Fruit fly (Drosophila melanogaster) whole organism, embryonic: ENCODE measurements around the gene Mlc-c.
A peak's percentile ranks its signal among the peaks of the same experiment; 100 is the strongest.

Experiments
- Adf1 ChIP-seq: fragments of 200-800 bp; sonication (Bioruptor generic); IDR thresholded peaks from 2 replicates; pipeline ENCODE4 v1.3.6; 2022; ENCODE audit warnings: missing biosample characterization, missing genetic modification characterization
- Asciz ChIP-seq: fragments of 200-800 bp; sonication (Bioruptor generic); optimal IDR thresholded peaks from 2 replicates; lab custom pipeline; 2017; ENCODE audit warnings: missing biosample characterization, mild to moderate bottlenecking, missing genetic modification characterization, missing genetic modification reagents
- Atf6 ChIP-seq: fragments of 200-800 bp; sonication (Bioruptor generic); IDR thresholded peaks from 2 replicates; pipeline ENCODE4 v1.3.6; 2022; ENCODE audit warnings: missing biosample characterization, missing genetic modification characterization
- Blimp-1 ChIP-seq: fragments of 200-800 bp; sonication (Bioruptor generic); optimal IDR thresholded peaks from 3 replicates; lab custom pipeline; 2018; ENCODE audit warnings: missing biosample characterization, missing genetic modification characterization, mild to moderate bottlenecking, moderate library complexity, missing genetic modification reagents
- CG1233 ChIP-seq: fragments of 200-800 bp; sonication (Bioruptor generic); optimal IDR thresholded peaks from 4 replicates; lab custom pipeline; 2018; ENCODE audit warnings: missing biosample characterization, mild to moderate bottlenecking, missing genetic modification characterization
- CG14710 ChIP-seq: fragments of 200-800 bp; sonication (Bioruptor generic); optimal IDR thresholded peaks from 3 replicates; lab custom pipeline; 2019; ENCODE audit warnings: missing biosample characterization, mild to moderate bottlenecking, missing genetic modification characterization, moderate library complexity
- CG15601 ChIP-seq: fragments of 200-800 bp; sonication (Bioruptor generic); optimal IDR thresholded peaks from 3 replicates; lab custom pipeline; 2019; ENCODE audit warnings: missing biosample characterization, mild to moderate bottlenecking, missing genetic modification characterization, moderate library complexity
- CG16779 ChIP-seq: fragments of 200-800 bp; sonication (Bioruptor generic); IDR thresholded peaks from 2 replicates; pipeline ENCODE4 v1.3.6; 2022; ENCODE audit warnings: missing biosample characterization, missing genetic modification characterization
- CG17361 ChIP-seq: fragments of 200-800 bp; sonication (Bioruptor generic); IDR thresholded peaks from 3 replicates; pipeline ENCODE4 v1.3.6; 2022; ENCODE audit warnings: missing biosample characterization, missing genetic modification characterization
- CG18011 ChIP-seq: fragments of 200-800 bp; sonication (Bioruptor generic); optimal IDR thresholded peaks from 2 replicates; lab custom pipeline; 2017; ENCODE audit warnings: missing biosample characterization, missing genetic modification characterization, mild to moderate bottlenecking, moderate library complexity, missing genotype
- CG2116 ChIP-seq: fragments of 200-800 bp; sonication (Bioruptor generic); optimal IDR thresholded peaks from 3 replicates; lab custom pipeline; 2018; ENCODE audit warnings: missing biosample characterization, mild to moderate bottlenecking, missing genetic modification characterization
- CG2875 ChIP-seq: fragments of 200-800 bp; sonication (Bioruptor generic); optimal IDR thresholded peaks from 2 replicates; lab custom pipeline; 2017; ENCODE audit warnings: missing biosample characterization, mild to moderate bottlenecking, missing genetic modification characterization, missing genetic modification reagents
- CG30020 ChIP-seq: fragments of 200-800 bp; optimal IDR thresholded peaks from 2 replicates; lab custom pipeline; 2019; ENCODE audit warnings: missing biosample characterization, mild to moderate bottlenecking, missing genetic modification characterization, moderate library complexity
- CG31388 ChIP-seq: fragments of 200-800 bp; sonication (Bioruptor generic); optimal IDR thresholded peaks from 2 replicates; lab custom pipeline; 2016; ENCODE audit warnings: missing biosample characterization, missing genetic modification characterization
- CG4282 ChIP-seq: fragments of 200-800 bp; sonication (Bioruptor generic); optimal IDR thresholded peaks from 2 replicates; lab custom pipeline; 2016; ENCODE audit warnings: missing biosample characterization, missing genetic modification characterization
- CG5180 ChIP-seq: fragments of 200-800 bp; sonication (Bioruptor generic); optimal IDR thresholded peaks from 3 replicates; lab custom pipeline; 2017; ENCODE audit warnings: missing biosample characterization, missing genetic modification characterization, mild to moderate bottlenecking, moderate library complexity, missing genetic modification reagents
- CG6175 ChIP-seq: fragments of 200-800 bp; sonication (Bioruptor generic); IDR thresholded peaks from 3 replicates; pipeline ENCODE4 v1.3.6; 2022; ENCODE audit warnings: missing biosample characterization, missing genetic modification characterization
- CG7556 ChIP-seq: fragments of 200-800 bp; sonication (Bioruptor generic); optimal IDR thresholded peaks from 2 replicates; lab custom pipeline; 2017; ENCODE audit warnings: missing biosample characterization, mild to moderate bottlenecking, missing genetic modification characterization
- CG8944 ChIP-seq: fragments of 200-800 bp; sonication (Bioruptor generic); optimal IDR thresholded peaks from 3 replicates; lab custom pipeline; 2016; ENCODE audit warnings: missing biosample characterization, missing genetic modification characterization
- CG9437 ChIP-seq: fragments of 200-800 bp; sonication (Bioruptor generic); optimal IDR thresholded peaks from 2 replicates; lab custom pipeline; 2018; ENCODE audit warnings: missing biosample characterization, mild to moderate bottlenecking, missing genetic modification characterization
- Fer2 ChIP-seq: fragments of 200-800 bp; sonication (Bioruptor generic); optimal IDR thresholded peaks from 2 replicates; lab custom pipeline; 2018; ENCODE audit warnings: missing biosample characterization, mild to moderate bottlenecking, missing genetic modification characterization, moderate library complexity
- Fer3 ChIP-seq: fragments of 200-800 bp; sonication (Bioruptor generic); optimal IDR thresholded peaks from 2 replicates; lab custom pipeline; 2018; ENCODE audit warnings: missing biosample characterization, mild to moderate bottlenecking, missing genetic modification characterization, moderate library complexity
- H2.0 ChIP-seq: fragments of 200-800 bp; sonication (Bioruptor generic); IDR thresholded peaks from 2 replicates; pipeline ENCODE4 v1.3.6; 2022; ENCODE audit warnings: missing biosample characterization, missing genetic modification characterization
- HLH3B ChIP-seq: fragments of 200-800 bp; sonication (Bioruptor generic); IDR thresholded peaks from 2 replicates; pipeline ENCODE4 v1.3.6; 2022; ENCODE audit warnings: missing biosample characterization, missing genetic modification characterization
- HmgD ChIP-seq: fragments of 200-800 bp; sonication (Bioruptor generic); optimal IDR thresholded peaks from 3 replicates; lab custom pipeline; 2016; ENCODE audit warnings: missing biosample characterization, missing genetic modification characterization
- Hr51 ChIP-seq, 2 experiments: fragments of 200-800 bp; sonication (Bioruptor generic); optimal IDR thresholded peaks; 2 replicates in 1 of 2; 3 replicates in 1 of 2; lab custom pipeline; 2016 to 2018; ENCODE audit warnings: missing biosample characterization in 2 of 2, missing genetic modification characterization in 2 of 2, mild to moderate bottlenecking in 1 of 2, moderate library complexity in 1 of 2
- Med ChIP-seq: fragments of 200-800 bp; sonication (Bioruptor generic); peaks from one replicate; lab custom pipeline; 2016; ENCODE audit warnings: missing biosample characterization, missing genetic modification characterization, mild to moderate bottlenecking, inconsistent platforms, moderate library complexity
- Oli ChIP-seq: fragments of 200-800 bp; sonication (Bioruptor generic); optimal IDR thresholded peaks from 2 replicates; lab custom pipeline; 2018; ENCODE audit warnings: missing biosample characterization, mild to moderate bottlenecking, missing genetic modification characterization, moderate library complexity
- Scr ChIP-seq: fragments of 200-800 bp; sonication (Bioruptor generic); IDR thresholded peaks from 2 replicates; pipeline ENCODE4 v1.3.6; 2022; ENCODE audit warnings: missing biosample characterization, missing genetic modification characterization; ENCODE audit not compliant: partially characterized antibody
- Sry-δ ChIP-seq: fragments of 200-800 bp; sonication (Bioruptor generic); optimal IDR thresholded peaks from 2 replicates; lab custom pipeline; 2016; ENCODE audit warnings: missing biosample characterization, missing genetic modification characterization
- az2 ChIP-seq: fragments of 200-800 bp; sonication (Bioruptor generic); optimal IDR thresholded peaks from 3 replicates; lab custom pipeline; 2016; ENCODE audit warnings: missing biosample characterization, missing genetic modification characterization
- bbx ChIP-seq: fragments of 200-800 bp; sonication (Bioruptor generic); IDR thresholded peaks from 2 replicates; pipeline ENCODE4 v1.3.6; 2022; ENCODE audit warnings: missing biosample characterization, missing genetic modification characterization; ENCODE audit not compliant: partially characterized antibody
- bigmax ChIP-seq: fragments of 200-800 bp; sonication (Bioruptor generic); optimal IDR thresholded peaks from 2 replicates; lab custom pipeline; 2018; ENCODE audit warnings: missing biosample characterization, mild to moderate bottlenecking, missing genetic modification characterization
- chm ChIP-seq: fragments of 200-800 bp; sonication (Bioruptor generic); IDR thresholded peaks from 2 replicates; pipeline ENCODE4 v1.3.6; 2022; ENCODE audit warnings: missing biosample characterization, missing genetic modification characterization
- ci ChIP-seq: fragments of 200-800 bp; sonication (Bioruptor generic); IDR thresholded peaks from 3 replicates; pipeline ENCODE4 v1.3.6; 2022; ENCODE audit warnings: missing biosample characterization, missing genetic modification characterization
- dm ChIP-seq: fragments of 200-800 bp; sonication (Bioruptor generic); optimal IDR thresholded peaks from 3 replicates; lab custom pipeline; 2016; ENCODE audit warnings: missing biosample characterization, missing genetic modification characterization
- ems ChIP-seq: fragments of 200-800 bp; sonication (Bioruptor generic); optimal IDR thresholded peaks from 3 replicates; lab custom pipeline; 2016; ENCODE audit warnings: missing biosample characterization, missing genetic modification characterization
- eve ChIP-seq, 2 experiments: fragments of >200 bp; optimal IDR thresholded peaks; 2 replicates each; lab custom pipeline; 2017; ENCODE audit warnings: missing biosample characterization in 2 of 2, missing genetic modification characterization in 2 of 2
- exex ChIP-seq: fragments of 200-800 bp; sonication (Bioruptor generic); optimal IDR thresholded peaks from 4 replicates; lab custom pipeline; 2018; ENCODE audit warnings: missing biosample characterization, mild to moderate bottlenecking, missing genetic modification characterization, moderate library complexity
- fd96Cb ChIP-seq: fragments of 200-800 bp; sonication (Bioruptor generic); optimal IDR thresholded peaks from 2 replicates; lab custom pipeline; 2018; ENCODE audit warnings: missing biosample characterization, mild to moderate bottlenecking, missing genetic modification characterization, moderate library complexity
- h ChIP-seq: fragments of >200 bp; optimal IDR thresholded peaks from 2 replicates; lab custom pipeline; 2017
- hkb ChIP-seq, 2 experiments: fragments of 200-800 bp in 1 of 2; fragments of >200 bp in 1 of 2; sonication (Bioruptor generic) in 1 of 2; IDR thresholded peaks in 1 of 2; optimal IDR thresholded peaks in 1 of 2; 2 replicates each; pipeline versions ENCODE4 v1.3.6 to Lab custom; 2017 to 2022; ENCODE audit warnings: missing biosample characterization in 1 of 2, missing genetic modification characterization in 1 of 2
- ind ChIP-seq: fragments of 200-800 bp; sonication (Bioruptor generic); optimal IDR thresholded peaks from 3 replicates; lab custom pipeline; 2016; ENCODE audit warnings: missing biosample characterization, missing genetic modification characterization
- nerfin-2 ChIP-seq: fragments of 200-800 bp; sonication (Bioruptor generic); IDR thresholded peaks from 2 replicates; pipeline ENCODE4 v1.3.6; 2022; ENCODE audit warnings: missing biosample characterization, missing genetic modification characterization; ENCODE audit not compliant: partially characterized antibody
- odd ChIP-seq: fragments of 200-800 bp; sonication (Bioruptor generic); optimal IDR thresholded peaks from 2 replicates; lab custom pipeline; 2017; ENCODE audit warnings: missing biosample characterization, mild to moderate bottlenecking, missing genetic modification characterization
- sisA ChIP-seq: fragments of 200-800 bp; sonication (Bioruptor generic); IDR thresholded peaks from 2 replicates; pipeline ENCODE4 v1.3.6; 2022; ENCODE audit warnings: missing biosample characterization, missing genetic modification characterization
- tna ChIP-seq: fragments of 200-800 bp; sonication (Bioruptor generic); IDR thresholded peaks from 2 replicates; pipeline ENCODE4 v1.3.6; 2022; ENCODE audit warnings: missing biosample characterization, missing genetic modification characterization; ENCODE audit not compliant: partially characterized antibody
- vvl ChIP-seq: fragments of 200-800 bp; sonication (Bioruptor generic); IDR thresholded peaks from 2 replicates; pipeline ENCODE4 v1.3.6; 2022; ENCODE audit warnings: missing biosample characterization, missing genetic modification characterization
- zfh1 ChIP-seq: fragments of 200-800 bp; sonication (Bioruptor generic); IDR thresholded peaks from 3 replicates; pipeline ENCODE4 v1.3.6; 2022; ENCODE audit warnings: missing biosample characterization, missing genetic modification characterization
- zfh2 ChIP-seq: fragments of 200-800 bp; sonication (Bioruptor generic); optimal IDR thresholded peaks from 2 replicates; lab custom pipeline; 2016; ENCODE audit warnings: missing biosample characterization, missing genetic modification characterization

Mlc-c gene

DNA sequence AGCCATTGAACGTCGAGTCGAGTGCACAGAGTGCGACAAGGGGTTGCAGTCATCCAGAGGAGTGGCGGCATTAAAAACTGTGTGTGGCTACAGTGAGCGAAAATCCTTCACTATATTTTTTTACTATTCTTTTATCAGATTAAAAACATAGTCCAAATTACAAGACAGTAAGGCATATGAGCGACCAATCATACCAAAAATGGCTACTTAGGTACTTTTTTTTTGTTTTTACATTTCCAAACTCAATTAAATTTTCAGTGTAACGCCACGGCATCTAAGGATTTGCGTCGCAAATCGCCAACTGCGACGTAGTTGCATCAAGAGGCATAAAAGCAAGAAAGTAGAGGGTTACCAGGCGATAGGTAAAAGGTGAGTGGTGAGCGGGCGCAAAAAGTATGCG is 16.7 kb upstream of the Mlc-c start (continued):
- no peak for TF ChIP-seq CG1233 (GFP tag; lab: Kevin White, UChicago)
- TF ChIP-seq hkb (optimal IDR thresholded peaks at IDR 0.05; lab: Kevin White, UChicago), result no peak
- TF ChIP-seq hkb (GFP tag; IDR thresholded peaks at IDR 0.05; lab: Robert Waterston, UW), result peak; percentile 61
- TF ChIP-seq bbx (GFP tag; lab: Robert Waterston, UW), result no peak
- TF ChIP-seq HLH3B, result peak; percentile 38; the same call in 1 of the 2 replicates
- TF ChIP-seq CG14710 (tag; lab: Kevin White, UChicago), result peak; percentile 46
- peak; percentile 69 for TF ChIP-seq sisA
- no peak for TF ChIP-seq nerfin-2
- no peak for TF ChIP-seq CG31388 (GFP tag; lab: Kevin White, UChicago)
- TF ChIP-seq dm, result no peak
- TF ChIP-seq CG9437 (GFP tag; lab: Kevin White, UChicago), result no peak
- TF ChIP-seq fd96Cb, result peak; percentile 59
- no peak for TF ChIP-seq Adf1
- TF ChIP-seq CG30020 (tag; lab: Kevin White, UChicago), result no peak
- TF ChIP-seq odd (GFP tag; lab: Kevin White, UChicago), result no peak
- TF ChIP-seq CG6175 (GFP tag; lab: Robert Waterston, UW), result no peak
- no peak for TF ChIP-seq eve (GFP tag; optimal IDR thresholded peaks at IDR 0.05; lab: Kevin White, UChicago)
- TF ChIP-seq h, result no peak
- TF ChIP-seq ems, result peak; percentile 16
- TF ChIP-seq tna, result no peak
- TF ChIP-seq CG16779, result no peak
- peak; percentile 13 for TF ChIP-seq Asciz (GFP tag; lab: Kevin White, UChicago)
- TF ChIP-seq CG2875 (GFP tag; lab: Kevin White, UChicago), result peak; percentile 38
- peak; percentile 37 for TF ChIP-seq CG15601 (tag; lab: Kevin White, UChicago)
- TF ChIP-seq Blimp-1 (GFP tag; lab: Kevin White, UChicago), result peak; percentile 59
- peak; percentile 26 for TF ChIP-seq CG8944
- TF ChIP-seq CG2116 (GFP tag; lab: Kevin White, UChicago), result no peak
- TF ChIP-seq vvl, result peak; percentile 43
- no peak for TF ChIP-seq zfh2 (GFP tag; lab: Kevin White, UChicago)
- TF ChIP-seq CG18011 (GFP tag; lab: Kevin White, UChicago), result no peak
- TF ChIP-seq CG17361 (GFP tag; lab: Robert Waterston, UW), result 0 out of 3 replicates have a peak, but pooled peaks have one; percentile 41
- no peak for TF ChIP-seq Sry-δ (GFP tag; lab: Kevin White, UChicago)
- peak; percentile 9 for TF ChIP-seq CG5180 (GFP tag; lab: Kevin White, UChicago)
- TF ChIP-seq Atf6 (GFP tag; lab: Robert Waterston, UW), result 0 out of 2 replicates have a peak, but pooled peaks have one; percentile 13
- peak; percentile 70; the same call in 2 of the 3 replicates for TF ChIP-seq ci
- peak; percentile 48 for TF ChIP-seq Fer3 (tag; lab: Kevin White, UChicago)
- TF ChIP-seq Oli (tag; lab: Kevin White, UChicago), result peak; percentile 50
- no peak for TF ChIP-seq bigmax (GFP tag; lab: Kevin White, UChicago)
- TF ChIP-seq exex (tag; lab: Kevin White, UChicago), result no peak
- no peak for TF ChIP-seq CG4282 (GFP tag; lab: Kevin White, UChicago)
- TF ChIP-seq CG7556, result peak; percentile 62
- peak; percentile 6 to 44 for TF ChIP-seq Hr51 (GFP tag; optimal IDR thresholded peaks at IDR 0.05; lab: Kevin White, UChicago)
- no peak for TF ChIP-seq chm (GFP tag; lab: Robert Waterston, UW)
- peak; percentile 36; the same call in 1 of the 2 replicates for TF ChIP-seq H2.0 (GFP tag; lab: Robert Waterston, UW)
- no peak for TF ChIP-seq Scr (GFP tag; lab: Robert Waterston, UW)
- TF ChIP-seq ind, result peak; percentile 27
- no peak for TF ChIP-seq Fer2 (tag; lab: Kevin White, UChicago)
- TF ChIP-seq zfh1 (GFP tag; lab: Robert Waterston, UW), result peak; percentile 61; the same call in 2 of the 3 replicates
- peak; percentile 44 for TF ChIP-seq az2 (GFP tag; lab: Kevin White, UChicago)
- peak; percentile 82 for TF ChIP-seq Med (GFP tag; lab: Kevin White, UChicago)
- TF ChIP-seq HmgD (GFP tag; lab: Kevin White, UChicago), result no peak
